Worm (Caenorhabditis elegans) whole organism, midembryonic: ENCODE results near the gene Y41C4A.22.

Experiments used
- T22C8.4 ChIP-seq: fragments of 200-800 bp; sonication (Bioruptor generic); IDR thresholded peaks from 2 replicates; pipeline ENCODE4 v1.3.6; 2022; ENCODE audit warnings: missing genetic modification characterization, missing compliant biosample characterization
- cog-1 ChIP-seq: sonication (generic microtip); optimal IDR thresholded peaks from 2 replicates; lab custom pipeline; 2016; ENCODE audit warnings: missing genetic modification characterization, missing compliant biosample characterization
- flt-1 ChIP-seq: fragments of 200-800 bp; sonication (Bioruptor generic); IDR thresholded peaks from 2 replicates; pipeline ENCODE4 v1.3.6; 2022; ENCODE audit warnings: missing genetic modification characterization, missing compliant biosample characterization
- klf-2 ChIP-seq: fragments of 200-800 bp; sonication (Bioruptor generic); conservative IDR thresholded peaks from 2 replicates; pipeline ENCODE4 v1.3.6; 2022; ENCODE audit warnings: missing genetic modification reagents, missing genetic modification characterization, missing compliant biosample characterization
- med-1 ChIP-seq: sonication (generic microtip); optimal IDR thresholded peaks from 2 replicates; lab custom pipeline; 2017; ENCODE audit warnings: missing genetic modification characterization, mild to moderate bottlenecking, missing compliant biosample characterization, antibody characterized with exemption, missing genetic modification reagents; ENCODE audit not compliant: insufficient read depth
- ref-1 ChIP-seq: fragments of 200-800 bp; sonication (Bioruptor generic); conservative IDR thresholded peaks from 2 replicates; pipeline ENCODE4 v1.3.6; 2022; ENCODE audit warnings: missing genetic modification reagents, missing genetic modification characterization, missing compliant biosample characterization
- tab-1 ChIP-seq: fragments of 200-800 bp; sonication (Bioruptor generic); IDR thresholded peaks from 2 replicates; pipeline ENCODE4 v1.3.6; 2022; ENCODE audit warnings: missing genetic modification characterization, missing compliant biosample characterization
- ztf-23 ChIP-seq: fragments of 200-800 bp; sonication (Bioruptor generic); IDR thresholded peaks from 2 replicates; pipeline ENCODE4 v1.3.6; 2022; ENCODE audit warnings: missing genetic modification reagents, missing genetic modification characterization, missing compliant biosample characterization
- ztf-29 ChIP-seq: fragments of 200-800 bp; sonication (Bioruptor generic); IDR thresholded peaks from 2 replicates; pipeline ENCODE4 v1.3.6; 2022; ENCODE audit warnings: missing genetic modification reagents, missing genetic modification characterization, missing compliant biosample characterization

- TF ChIP-seq med-1 (GFP tag; lab: Kevin White, UChicago) = no peak
- TF ChIP-seq flt-1 (GFP tag; lab: Robert Waterston, UW) = no peak
- TF ChIP-seq cog-1 (tag; lab: Kevin White, UChicago) = no peak
- TF ChIP-seq ztf-29 (GFP tag; lab: Robert Waterston, UW) = no peak
- TF ChIP-seq ref-1 (GFP tag; lab: Robert Waterston, UW) = no peak
- TF ChIP-seq T22C8.4 (GFP tag; lab: Robert Waterston, UW) = no peak
- TF ChIP-seq tab-1 (GFP tag; lab: Robert Waterston, UW) = no peak
- no peak for TF ChIP-seq ztf-23 (GFP tag; lab: Robert Waterston, UW)
- no peak for TF ChIP-seq klf-2
Measured at ce11 chrIII:11740868-11741267, 45.8 kb downstream of the Y41C4A.22 start.
